Worm (Caenorhabditis elegans): Measurements from ENCODE around the gene C48B4.8.

Gene C48B4.8

ce11 chrIII:9544820-9545219 is 16.2 kb downstream of the C48B4.8 start, which contains the start of gene ZK1098.12:
Gene ZK1098.12 (plus strand): TSS chrIII:9545120.
- TF ChIP-seq nhr-76 (tag; optimal IDR thresholded peaks at IDR 0.05) (no peak), ceh-9 (tag; optimal IDR thresholded peaks at IDR 0.05) (no peak), aly-2 (tag; optimal IDR thresholded peaks at IDR 0.05) (no peak), unc-39 (tag; optimal IDR thresholded peaks at IDR 0.05) (no peak), egl-27 (tag; optimal IDR thresholded peaks at IDR 0.05) (no peak), zag-1 (tag; optimal IDR thresholded peaks at IDR 0.05) (no peak), lsy-12 (tag; optimal IDR thresholded peaks at IDR 0.05) (no peak), ztf-11 (tag; optimal IDR thresholded peaks at IDR 0.05) (no peak), unc-62 (GFP tag; optimal IDR thresholded peaks at IDR 0.05) (no peak), ama-1 (optimal IDR thresholded peaks at IDR 0.05) (no peak), pha-4 (tag; optimal IDR thresholded peaks at IDR 0.05) (no peak), nhr-23 (tag; optimal IDR thresholded peaks at IDR 0.05) (no peak), nhr-11 (tag; optimal IDR thresholded peaks at IDR 0.05) (no peak), jun-1 (tag; optimal IDR thresholded peaks at IDR 0.05) (no peak), eor-1 (tag; optimal IDR thresholded peaks at IDR 0.05) (no peak), nhr-25 (tag; optimal IDR thresholded peaks at IDR 0.05) (no peak), skn-1 (tag; optimal IDR thresholded peaks at IDR 0.05) (no peak), egl-5 (tag; optimal IDR thresholded peaks at IDR 0.05) (no peak), sea-2 (GFP tag; optimal IDR thresholded peaks at IDR 0.05) (no peak), fkh-10 (GFP tag; optimal IDR thresholded peaks at IDR 0.05) (no peak)

ce11 chrIII:9544125-9544524 is 16.9 kb downstream of the C48B4.8 start, which contains the start of gene ZK1098.9:
Gene ZK1098.9 (plus strand): TSS chrIII:9544425.
- no peak for TF ChIP-seq ZK546.5 (tag; optimal IDR thresholded peaks at IDR 0.05)
- TF ChIP-seq nhr-11 (tag; optimal IDR thresholded peaks at IDR 0.05): no peak

- TF ChIP-seq lin-15B (tag; optimal IDR thresholded peaks at IDR 0.05): peak; percentile 58
- TF ChIP-seq elt-3 (tag; optimal IDR thresholded peaks at IDR 0.05): no peak
- TF ChIP-seq snpc-4 (tag; optimal IDR thresholded peaks at IDR 0.05): peak; percentile 8
- peak; percentile 6 for TF ChIP-seq hmg-11 (tag; optimal IDR thresholded peaks at IDR 0.05)
- peak; percentile 32 for TF ChIP-seq nfya-1 (tag; optimal IDR thresholded peaks at IDR 0.05; ENCODE audit: insufficient read depth)
- TF ChIP-seq elt-2 (tag; optimal IDR thresholded peaks at IDR 0.05): peak; percentile 9
- no peak for TF ChIP-seq ztf-11 (tag; optimal IDR thresholded peaks at IDR 0.05)
- no peak for TF ChIP-seq fkh-10 (GFP tag; optimal IDR thresholded peaks at IDR 0.05)
- no peak for TF ChIP-seq aly-2 (tag; optimal IDR thresholded peaks at IDR 0.05)
- peak; percentile 26 for TF ChIP-seq nhr-23 (tag; optimal IDR thresholded peaks at IDR 0.05)
- TF ChIP-seq mdl-1 (tag; optimal IDR thresholded peaks at IDR 0.05): no peak
- TF ChIP-seq pha-4 (tag; optimal IDR thresholded peaks at IDR 0.05): peak; percentile 86
Measured at ce11 chrIII:9542816-9543215, 18.2 kb downstream of the C48B4.8 start, which contains the start of gene eif-2Balpha. Gene eif-2Balpha (plus strand): TSS chrIII:9543119.

DNA sequence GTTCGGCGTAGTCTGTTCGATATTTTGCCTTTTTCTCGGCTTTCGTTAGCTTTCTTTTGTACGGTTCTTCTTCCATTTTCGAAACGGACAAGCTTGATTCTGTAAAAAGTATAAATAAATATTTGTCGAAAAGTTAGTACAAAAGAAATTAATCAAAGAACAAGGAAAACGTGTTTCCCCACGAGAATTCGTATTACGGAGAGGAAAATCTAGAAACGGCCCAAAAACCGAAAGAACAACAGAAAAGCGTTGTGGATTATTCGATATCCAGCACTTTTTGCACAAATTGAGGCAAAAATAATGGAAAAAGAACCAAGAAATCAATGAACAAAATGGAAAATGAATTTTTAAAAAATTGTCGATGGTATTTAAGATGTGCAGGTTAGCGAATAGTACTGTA is 18.8 kb downstream of the C48B4.8 start, which contains the start of gene mut-7:
Gene mut-7 (minus strand): TSS at position 101 of the 400 bp plus-strand sequence.
- TF ChIP-seq zag-1 (tag; optimal IDR thresholded peaks at IDR 0.05) (no peak), nhr-77 (tag; optimal IDR thresholded peaks at IDR 0.05) (no peak)

- TF ChIP-seq nfya-1 (tag; optimal IDR thresholded peaks at IDR 0.05; ENCODE audit: insufficient read depth): peak; percentile 44
- TF ChIP-seq lin-15B (tag; optimal IDR thresholded peaks at IDR 0.05): no peak
- TF ChIP-seq pha-4 (tag; optimal IDR thresholded peaks at IDR 0.05): peak; percentile 67
- TF ChIP-seq ceh-28 (tag; optimal IDR thresholded peaks at IDR 0.05): peak; percentile 63
Measured at ce11 chrIII:9538655-9539155, 22.4 kb downstream of the C48B4.8 start, which contains the start of gene ZK1098.3. Gene ZK1098.3 (minus strand): TSS chrIII:9538705.

DNA sequence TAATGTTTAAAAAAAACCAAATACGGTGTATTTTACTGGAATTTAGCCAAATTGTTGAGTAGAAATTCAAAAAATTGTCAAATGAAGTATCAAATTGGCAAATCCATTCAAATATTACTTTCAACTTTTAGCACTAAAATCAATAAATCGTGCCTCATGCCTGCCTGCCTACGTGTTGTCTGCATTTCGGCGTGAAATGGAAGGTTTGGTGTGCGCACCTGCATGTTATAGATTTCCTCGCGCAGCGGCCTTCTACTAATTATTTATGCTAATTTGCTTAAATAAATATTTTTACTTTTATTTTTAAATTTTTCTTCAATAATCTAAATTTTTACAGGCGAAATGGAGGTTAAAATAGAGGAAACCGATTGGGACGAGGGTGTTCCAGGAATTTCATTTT is 32.2 kb downstream of the C48B4.8 start, which contains the start of gene ZK1098.2:
Gene ZK1098.2 (plus strand): TSS at position 336 of the 400 bp plus-strand sequence.
- peak; percentile 34 for TF ChIP-seq nfya-1 (tag; optimal IDR thresholded peaks at IDR 0.05; ENCODE audit: insufficient read depth)
- TF ChIP-seq pha-4 (tag; optimal IDR thresholded peaks at IDR 0.05): peak; percentile 69
- TF ChIP-seq lin-15B (tag; optimal IDR thresholded peaks at IDR 0.05): no peak
